Worm (Caenorhabditis elegans): ENCODE results near the gene C13C4.7.

DNA sequence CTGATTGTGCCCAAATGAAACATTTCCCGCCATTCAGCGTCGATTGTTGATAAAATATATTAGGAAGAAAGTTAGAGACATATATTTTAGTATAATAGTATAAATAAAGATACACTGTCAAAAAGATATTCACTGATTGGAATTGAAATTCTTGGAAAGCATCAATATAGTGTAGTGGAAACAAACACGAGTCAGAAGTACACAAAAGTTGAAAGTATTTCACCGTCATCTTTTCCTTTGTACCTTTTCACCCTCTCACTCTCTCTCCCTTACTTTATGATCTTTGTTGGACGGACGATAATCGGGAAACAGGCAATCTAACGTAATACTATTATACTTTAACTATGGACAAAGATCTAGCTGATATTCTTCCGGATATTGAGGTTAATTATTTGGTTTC is 26.3 kb downstream of the C13C4.7 start, which contains the start of gene nhr-208:
- TF ChIP-seq tra-4 (tag; optimal IDR thresholded peaks at IDR 0.05) (no peak), ceh-36 (tag; optimal IDR thresholded peaks at IDR 0.05) (no peak), ama-1 (optimal IDR thresholded peaks at IDR 0.05) (no peak)
